Worm (Caenorhabditis elegans) whole organism, late embryonic: ENCODE data around the gene rig-1.

Experiments used
- ama-1 ChIP-seq: fragments of 150-350 bp; optimal IDR thresholded peaks from 2 replicates; lab custom pipeline; 2014
- ceh-2 ChIP-seq: sonication (generic microtip); optimal IDR thresholded peaks from 2 replicates; lab custom pipeline; 2016; ENCODE audit warnings: missing genotype, missing genetic modification characterization, missing compliant biosample characterization
- ceh-6 ChIP-seq: fragments of 200-800 bp; sonication (Bioruptor generic); optimal IDR thresholded peaks from 2 replicates; lab custom pipeline; 2018; ENCODE audit warnings: mild to moderate bottlenecking, missing genetic modification characterization, missing compliant biosample characterization
- fkh-10 ChIP-seq: fragments of 150-350 bp; optimal IDR thresholded peaks from 2 replicates; lab custom pipeline; 2014; ENCODE audit warnings: missing biosample characterization, missing genetic modification reagents, missing genetic modification characterization
- hlh-13 ChIP-seq: fragments of 200-800 bp; sonication (Bioruptor generic); optimal IDR thresholded peaks from 2 replicates; lab custom pipeline; 2018; ENCODE audit warnings: mild to moderate bottlenecking, missing genetic modification characterization, missing compliant biosample characterization
- nfya-1 ChIP-seq: sonication (generic microtip); optimal IDR thresholded peaks from 2 replicates; lab custom pipeline; 2017; ENCODE audit warnings: missing genetic modification characterization, mild to moderate bottlenecking, missing compliant biosample characterization, antibody characterized with exemption, moderate library complexity
- pax-1 ChIP-seq: fragments of 150-350 bp; optimal IDR thresholded peaks from 2 replicates; lab custom pipeline; 2014; ENCODE audit warnings: missing biosample characterization, missing genetic modification characterization
- pqm-1 ChIP-seq: sonication (generic microtip); optimal IDR thresholded peaks from 2 replicates; lab custom pipeline; 2016; ENCODE audit warnings: missing genetic modification characterization, missing compliant biosample characterization
- syd-9 ChIP-seq: sonication (generic microtip); optimal IDR thresholded peaks from 2 replicates; lab custom pipeline; 2016; ENCODE audit warnings: mild to moderate bottlenecking, missing genetic modification characterization, moderate library complexity, missing compliant biosample characterization
- unc-42 ChIP-seq: sonication (generic microtip); optimal IDR thresholded peaks from 2 replicates; lab custom pipeline; 2016; ENCODE audit warnings: missing genotype, missing genetic modification characterization, missing compliant biosample characterization
- unc-55 ChIP-seq: sonication (generic microtip); optimal IDR thresholded peaks from 2 replicates; lab custom pipeline; 2017; ENCODE audit warnings: missing biosample characterization, missing genetic modification reagents, missing genetic modification characterization

DNA sequence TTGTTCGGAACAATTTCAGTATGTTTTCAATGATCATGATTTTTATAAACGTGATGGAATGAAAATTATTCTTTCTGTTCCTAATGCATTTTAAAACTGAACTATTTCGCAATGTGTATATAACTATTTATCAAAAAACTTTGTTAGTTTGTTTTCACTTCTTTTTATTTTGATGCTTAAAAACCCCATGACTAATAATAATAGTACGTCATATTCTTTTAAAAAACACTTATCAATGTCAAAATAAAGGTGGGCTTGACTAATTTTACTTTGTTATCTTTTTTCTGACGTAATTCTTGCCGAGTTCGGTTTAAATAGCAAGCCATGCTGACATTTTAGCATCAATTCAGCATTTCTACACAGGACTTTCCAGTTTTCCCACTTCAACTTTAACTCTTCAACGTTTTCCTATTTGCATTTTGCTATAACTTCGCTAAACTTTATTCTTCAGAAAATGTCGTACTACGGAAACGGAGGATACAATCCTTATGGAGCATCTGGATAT, 50.8 kb downstream of the rig-1 start, which contains the start of gene F53A9.1:
- no peak for TF ChIP-seq unc-55 (GFP tag; lab: Kevin White, UChicago)
- no peak for TF ChIP-seq ceh-2 (tag; lab: Kevin White, UChicago)
- no peak for TF ChIP-seq pqm-1 (tag; lab: Kevin White, UChicago)
- no peak for TF ChIP-seq pax-1 (tag; lab: Kevin White, UChicago)
- no peak for TF ChIP-seq hlh-13 (GFP tag; lab: Kevin White, UChicago)
- TF ChIP-seq nfya-1, result no peak
- TF ChIP-seq ceh-6, result no peak
- no peak for TF ChIP-seq syd-9 (tag; lab: Kevin White, UChicago)
- TF ChIP-seq fkh-10 (GFP tag; lab: Kevin White, UChicago), result no peak
- no peak for TF ChIP-seq ama-1 (lab: Kevin White, UChicago)
- no peak for TF ChIP-seq unc-42
